Worm (Caenorhabditis elegans) whole organism, midembryonic: ENCODE results near the gene nhr-31.

Experiments used
- T22C8.4 ChIP-seq: fragments of 200-800 bp; sonication (Bioruptor generic); IDR thresholded peaks from 2 replicates; pipeline ENCODE4 v1.3.6; 2022; ENCODE audit warnings: missing genetic modification characterization, missing compliant biosample characterization
- cog-1 ChIP-seq: sonication (generic microtip); optimal IDR thresholded peaks from 2 replicates; lab custom pipeline; 2016; ENCODE audit warnings: missing genetic modification characterization, missing compliant biosample characterization
- flt-1 ChIP-seq: fragments of 200-800 bp; sonication (Bioruptor generic); IDR thresholded peaks from 2 replicates; pipeline ENCODE4 v1.3.6; 2022; ENCODE audit warnings: missing genetic modification characterization, missing compliant biosample characterization
- klf-2 ChIP-seq: fragments of 200-800 bp; sonication (Bioruptor generic); conservative IDR thresholded peaks from 2 replicates; pipeline ENCODE4 v1.3.6; 2022; ENCODE audit warnings: missing genetic modification reagents, missing genetic modification characterization, missing compliant biosample characterization
- med-1 ChIP-seq: sonication (generic microtip); optimal IDR thresholded peaks from 2 replicates; lab custom pipeline; 2017; ENCODE audit warnings: missing genetic modification characterization, mild to moderate bottlenecking, missing compliant biosample characterization, antibody characterized with exemption, missing genetic modification reagents; ENCODE audit not compliant: insufficient read depth
- ref-1 ChIP-seq: fragments of 200-800 bp; sonication (Bioruptor generic); conservative IDR thresholded peaks from 2 replicates; pipeline ENCODE4 v1.3.6; 2022; ENCODE audit warnings: missing genetic modification reagents, missing genetic modification characterization, missing compliant biosample characterization
- tab-1 ChIP-seq: fragments of 200-800 bp; sonication (Bioruptor generic); IDR thresholded peaks from 2 replicates; pipeline ENCODE4 v1.3.6; 2022; ENCODE audit warnings: missing genetic modification characterization, missing compliant biosample characterization
- ztf-23 ChIP-seq: fragments of 200-800 bp; sonication (Bioruptor generic); IDR thresholded peaks from 2 replicates; pipeline ENCODE4 v1.3.6; 2022; ENCODE audit warnings: missing genetic modification reagents, missing genetic modification characterization, missing compliant biosample characterization
- ztf-29 ChIP-seq: fragments of 200-800 bp; sonication (Bioruptor generic); IDR thresholded peaks from 2 replicates; pipeline ENCODE4 v1.3.6; 2022; ENCODE audit warnings: missing genetic modification reagents, missing genetic modification characterization, missing compliant biosample characterization

The nhr-31 gene

DNA sequence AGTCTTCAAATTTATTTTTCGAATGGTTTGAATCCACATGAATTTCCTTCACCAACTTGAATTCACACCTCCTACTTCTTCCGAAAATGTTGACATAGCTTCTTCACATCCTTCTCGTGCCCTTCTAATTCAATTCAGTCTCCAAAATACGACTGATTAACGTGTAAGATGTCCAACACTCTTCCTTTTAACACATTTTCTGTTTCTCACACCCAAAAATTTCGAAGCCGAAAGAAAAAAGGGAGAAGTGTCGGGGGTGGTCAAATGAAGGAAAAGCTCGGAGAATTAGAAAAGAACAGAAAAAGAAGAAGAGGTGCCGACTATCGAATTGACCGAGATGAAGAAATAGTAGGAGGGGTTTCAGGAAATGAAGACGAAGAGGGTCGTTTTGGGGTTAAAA, 23.4 kb upstream of the nhr-31 start:
- no peak for TF ChIP-seq T22C8.4
- no peak for TF ChIP-seq ztf-23 (GFP tag; lab: Robert Waterston, UW)
- TF ChIP-seq cog-1 (tag; lab: Kevin White, UChicago): no peak
- no peak for TF ChIP-seq tab-1 (GFP tag; lab: Robert Waterston, UW)
- no peak for TF ChIP-seq flt-1 (GFP tag; lab: Robert Waterston, UW)
- TF ChIP-seq klf-2 (GFP tag; lab: Robert Waterston, UW): no peak
- TF ChIP-seq med-1 (GFP tag; lab: Kevin White, UChicago): no peak
- TF ChIP-seq ref-1: no peak
- TF ChIP-seq ztf-29: no peak

DNA sequence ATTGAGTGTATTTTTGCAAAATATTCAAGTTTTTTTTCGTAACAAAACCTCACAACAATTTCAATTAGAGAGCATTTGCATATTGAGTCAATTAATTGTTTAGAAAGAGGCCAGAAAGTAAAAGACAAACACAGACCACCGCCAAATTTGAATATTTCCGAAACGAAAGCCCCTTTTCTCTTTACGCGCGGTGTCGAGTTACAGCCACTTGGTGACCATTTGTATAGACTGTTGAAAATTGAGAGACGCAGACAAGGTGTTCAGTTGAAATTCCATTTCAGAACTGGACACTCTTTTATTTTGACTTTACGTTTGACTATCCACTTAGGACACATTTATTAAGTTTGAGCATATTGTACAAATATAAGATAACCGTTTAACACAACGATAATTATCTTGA, 18.8 kb upstream of the nhr-31 start:
- TF ChIP-seq T22C8.4 (no peak), tab-1 (GFP tag; lab: Robert Waterston, UW) (no peak), cog-1 (tag; lab: Kevin White, UChicago) (no peak), ztf-23 (GFP tag; lab: Robert Waterston, UW) (no peak), ztf-29 (no peak), ref-1 (no peak)

DNA sequence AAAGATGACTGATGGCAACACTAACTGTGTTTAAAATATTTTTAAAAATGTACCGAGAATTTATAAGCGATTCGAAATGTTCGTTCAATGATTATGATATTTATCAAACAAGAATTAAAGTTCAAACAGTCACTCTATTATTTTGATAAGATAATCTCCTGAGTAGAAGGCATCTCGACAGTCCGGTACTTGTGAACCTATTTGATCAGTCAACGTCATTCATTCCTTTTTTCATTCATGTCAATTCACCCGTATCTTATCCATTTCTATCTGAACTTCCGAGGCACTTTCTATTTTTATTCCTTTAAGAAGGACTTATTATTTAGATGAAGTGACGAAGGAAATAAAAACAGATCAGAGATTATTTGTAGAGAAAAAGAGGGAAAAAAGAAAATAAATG, 15.3 kb upstream of the nhr-31 start, which contains the start of gene nhr-258:
Gene nhr-258, plus strand, starts transcription at position 365 of the 400 bp plus-strand sequence.
- no peak for TF ChIP-seq cog-1 (tag; lab: Kevin White, UChicago)
- no peak for TF ChIP-seq klf-2 (GFP tag; lab: Robert Waterston, UW)
- no peak for TF ChIP-seq med-1 (GFP tag; lab: Kevin White, UChicago)
- no peak for TF ChIP-seq flt-1 (GFP tag; lab: Robert Waterston, UW)

DNA sequence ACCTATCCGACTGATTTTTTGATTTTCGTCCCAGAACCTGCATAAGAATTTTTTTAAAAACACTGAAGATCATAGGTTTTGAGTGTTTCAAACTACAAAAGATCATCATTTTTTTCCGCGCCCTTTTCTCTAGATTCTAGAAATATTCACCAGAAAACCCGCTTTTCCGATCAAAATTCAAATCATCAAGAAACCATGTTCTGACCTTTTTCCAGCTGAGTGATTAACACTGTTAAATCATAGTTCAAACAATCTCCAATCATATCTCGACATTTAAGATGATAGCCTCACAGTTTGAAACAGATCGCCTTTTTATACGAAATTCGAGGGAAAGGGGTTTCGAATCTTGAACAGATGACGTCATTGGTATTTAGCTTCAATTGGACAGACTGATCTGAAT, 14.4 kb upstream of the nhr-31 start:
- TF ChIP-seq ztf-29 (no peak), tab-1 (GFP tag; lab: Robert Waterston, UW) (no peak), ref-1 (no peak), klf-2 (GFP tag; lab: Robert Waterston, UW) (no peak), cog-1 (tag; lab: Kevin White, UChicago) (no peak), ztf-23 (GFP tag; lab: Robert Waterston, UW) (no peak), med-1 (GFP tag; lab: Kevin White, UChicago) (no peak), T22C8.4 (no peak), flt-1 (GFP tag; lab: Robert Waterston, UW) (no peak)

DNA sequence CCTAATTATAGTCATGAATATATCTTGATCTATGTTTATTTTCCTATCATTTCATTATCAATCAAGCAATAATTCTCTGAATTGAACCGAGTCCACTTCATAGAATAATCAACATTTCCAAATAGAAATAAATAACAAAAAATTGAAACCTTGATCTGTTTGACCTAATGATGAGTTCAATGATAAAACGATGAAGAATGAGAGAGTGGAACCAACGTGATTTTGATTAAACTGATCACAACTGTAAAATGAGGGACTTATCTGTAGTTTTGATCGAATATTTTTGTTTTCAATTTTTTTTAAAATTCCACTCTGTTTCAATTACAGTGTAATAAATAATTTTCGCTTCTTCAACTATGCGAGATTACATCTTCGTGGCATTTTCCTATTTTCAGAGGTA, 13.6 kb upstream of the nhr-31 start:
- TF ChIP-seq ztf-23 (GFP tag; lab: Robert Waterston, UW) (no peak), med-1 (GFP tag; lab: Kevin White, UChicago) (no peak), tab-1 (GFP tag; lab: Robert Waterston, UW) (no peak), flt-1 (GFP tag; lab: Robert Waterston, UW) (no peak), klf-2 (GFP tag; lab: Robert Waterston, UW) (no peak), cog-1 (tag; lab: Kevin White, UChicago) (no peak), ztf-29 (no peak), T22C8.4 (no peak), ref-1 (no peak)

DNA sequence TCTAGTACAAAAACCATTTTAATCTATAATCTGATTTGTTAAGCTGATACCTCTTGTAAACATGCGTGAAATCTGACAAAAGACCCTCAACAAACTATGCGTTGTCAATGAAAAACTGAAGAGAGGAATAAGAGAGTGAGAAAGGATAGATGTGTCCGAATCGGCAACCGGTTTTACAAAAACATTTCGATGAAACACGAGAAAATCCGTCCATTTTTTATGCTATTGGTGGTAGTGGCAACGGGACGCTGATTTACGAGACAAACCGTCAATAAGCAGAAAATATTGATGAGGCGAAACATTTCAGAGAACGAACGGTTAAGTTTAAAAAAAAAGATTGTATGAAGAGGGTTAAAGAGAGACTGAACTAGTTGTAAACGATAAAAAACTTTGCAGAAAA, 12.7 kb upstream of the nhr-31 start:
- TF ChIP-seq flt-1 (GFP tag; lab: Robert Waterston, UW) (no peak), cog-1 (tag; lab: Kevin White, UChicago) (no peak), klf-2 (GFP tag; lab: Robert Waterston, UW) (no peak), ref-1 (no peak), ztf-23 (GFP tag; lab: Robert Waterston, UW) (no peak), T22C8.4 (no peak), tab-1 (GFP tag; lab: Robert Waterston, UW) (no peak), ztf-29 (no peak), med-1 (GFP tag; lab: Kevin White, UChicago) (no peak)

DNA sequence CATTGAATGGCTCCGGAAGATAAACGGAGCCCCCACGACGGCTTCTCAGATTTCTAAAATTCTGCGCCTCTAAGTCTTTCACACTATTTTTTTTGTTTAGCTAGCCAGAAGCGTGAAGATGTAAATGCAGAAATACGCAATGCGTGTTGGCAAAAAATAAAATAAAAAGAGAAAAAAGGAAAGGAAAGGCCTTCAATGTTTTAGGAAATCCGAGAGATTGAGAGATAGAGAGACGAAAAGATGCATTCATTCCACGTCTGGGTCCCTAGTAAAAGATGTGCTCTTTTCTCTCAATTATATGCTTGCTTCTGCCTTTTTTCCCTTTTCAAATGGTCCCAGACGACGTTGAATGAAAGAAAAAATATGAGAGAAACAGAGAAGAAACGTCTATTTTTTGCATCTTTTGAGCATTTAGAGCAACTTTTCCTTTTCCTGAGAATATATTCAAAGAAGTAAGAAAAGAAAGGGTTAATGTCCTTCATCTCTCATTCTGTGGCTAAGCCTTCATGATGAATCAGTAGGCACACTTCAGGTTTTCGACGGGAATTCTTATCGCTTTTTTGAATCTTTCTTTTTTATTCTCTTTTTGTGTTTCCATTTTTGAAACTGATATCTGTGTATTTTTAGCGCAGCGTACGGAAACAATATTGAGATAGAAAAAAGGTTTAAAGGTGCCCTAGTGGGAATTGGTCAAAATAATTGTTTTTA, 11.5 kb upstream of the nhr-31 start:
- TF ChIP-seq flt-1 (GFP tag; lab: Robert Waterston, UW) (no peak), ref-1 (no peak), T22C8.4 (no peak), cog-1 (tag; lab: Kevin White, UChicago) (no peak), ztf-29 (no peak), ztf-23 (GFP tag; lab: Robert Waterston, UW) (no peak), klf-2 (GFP tag; lab: Robert Waterston, UW) (no peak), med-1 (GFP tag; lab: Kevin White, UChicago) (no peak), tab-1 (GFP tag; lab: Robert Waterston, UW) (no peak)

DNA sequence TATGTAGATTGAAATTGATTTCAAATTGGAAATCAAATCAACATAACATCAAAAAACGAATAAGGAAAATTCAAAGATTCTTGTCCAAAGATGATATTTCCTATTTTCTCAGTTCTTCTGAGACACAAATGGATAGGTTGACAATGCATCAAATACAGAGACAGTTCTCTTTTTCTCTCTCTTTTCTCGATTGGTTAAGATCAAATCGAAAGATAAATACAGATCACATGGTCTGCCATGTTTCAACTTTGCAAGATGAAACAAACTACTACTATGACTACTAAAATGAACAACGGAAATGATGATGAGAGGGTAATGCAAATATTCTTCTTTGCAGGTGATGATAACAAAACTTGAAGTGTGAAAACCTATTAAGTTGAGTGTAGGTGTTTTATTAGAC, 7.2 kb upstream of the nhr-31 start:
- TF ChIP-seq cog-1 (tag; lab: Kevin White, UChicago) (no peak), ztf-23 (GFP tag; lab: Robert Waterston, UW) (no peak), ref-1 (no peak), flt-1 (GFP tag; lab: Robert Waterston, UW) (no peak), T22C8.4 (no peak), tab-1 (GFP tag; lab: Robert Waterston, UW) (no peak), med-1 (GFP tag; lab: Kevin White, UChicago) (no peak), ztf-29 (no peak), klf-2 (GFP tag; lab: Robert Waterston, UW) (no peak)

DNA sequence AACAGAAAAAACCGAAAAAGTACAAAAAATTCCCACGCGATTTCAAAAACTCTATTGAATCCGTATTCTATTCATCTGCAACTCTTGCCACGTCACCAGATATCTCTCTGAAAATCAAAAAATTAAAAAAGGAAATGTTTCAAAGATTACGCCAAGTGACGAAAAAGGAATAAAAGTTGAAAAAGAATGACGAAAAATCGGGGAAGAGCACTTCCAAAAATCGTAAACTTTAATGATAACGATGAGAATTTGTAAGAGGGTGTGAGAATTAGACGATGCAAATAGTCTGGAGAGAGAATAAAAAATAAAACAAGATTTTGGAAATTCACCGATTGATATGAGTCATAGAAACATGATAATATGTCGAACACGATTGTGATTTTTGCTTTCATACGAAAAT, 4.9 kb upstream of the nhr-31 start:
- TF ChIP-seq flt-1 (GFP tag; lab: Robert Waterston, UW) (no peak), ztf-23 (GFP tag; lab: Robert Waterston, UW) (no peak), med-1 (GFP tag; lab: Kevin White, UChicago) (no peak), T22C8.4 (no peak), klf-2 (GFP tag; lab: Robert Waterston, UW) (no peak), ref-1 (no peak), cog-1 (tag; lab: Kevin White, UChicago) (no peak), tab-1 (GFP tag; lab: Robert Waterston, UW) (no peak), ztf-29 (no peak)
